Fruit fly (Drosophila melanogaster) whole organism, pupa: ENCODE measurements around the gene CG33523.

Experiments
- CG10348 ChIP-seq: fragments of 200-800 bp; sonication (Bioruptor generic); IDR thresholded peaks from 2 replicates; pipeline ENCODE4 v1.3.6; 2022; ENCODE audit warnings: missing biosample characterization, missing genetic modification characterization
- CG13204 ChIP-seq: fragments of 200-800 bp; sonication (Bioruptor generic); optimal IDR thresholded peaks from 2 replicates; lab custom pipeline; 2018; ENCODE audit warnings: missing biosample characterization, mild to moderate bottlenecking, missing genetic modification characterization, moderate library complexity
- CG14655 ChIP-seq: fragments of 200-800 bp; sonication (Bioruptor generic); optimal IDR thresholded peaks from 3 replicates; lab custom pipeline; 2017; ENCODE audit warnings: mild to moderate bottlenecking, missing biosample characterization, missing genetic modification reagents, missing genetic modification characterization
- CG15710 ChIP-seq: fragments of 200-800 bp; sonication (Bioruptor generic); optimal IDR thresholded peaks from 2 replicates; lab custom pipeline; 2018; ENCODE audit warnings: missing biosample characterization, mild to moderate bottlenecking, missing genetic modification characterization, moderate library complexity
- CG32121 ChIP-seq: fragments of 200-800 bp; sonication (Bioruptor generic); IDR thresholded peaks from 2 replicates; pipeline ENCODE4 v1.3.6; 2022; ENCODE audit warnings: missing biosample characterization, missing genetic modification characterization
- CG34367 ChIP-seq: fragments of 200-800 bp; sonication (Bioruptor generic); optimal IDR thresholded peaks from 2 replicates; lab custom pipeline; 2018; ENCODE audit warnings: missing biosample characterization, mild to moderate bottlenecking, missing genetic modification characterization
- CG4496 ChIP-seq: fragments of 200-800 bp; sonication (Bioruptor generic); IDR thresholded peaks from 3 replicates; pipeline ENCODE4 v1.3.6; 2022; ENCODE audit warnings: missing biosample characterization, missing genetic modification characterization
- CG8159 ChIP-seq: fragments of 200-800 bp; sonication (Bioruptor generic); optimal IDR thresholded peaks from 3 replicates; lab custom pipeline; 2018; ENCODE audit warnings: missing biosample characterization, mild to moderate bottlenecking, missing genetic modification characterization, moderate library complexity
- CG8301 ChIP-seq: fragments of 200-800 bp; sonication (Bioruptor generic); optimal IDR thresholded peaks from 2 replicates; lab custom pipeline; 2018; ENCODE audit warnings: missing biosample characterization, mild to moderate bottlenecking, missing genetic modification characterization
- CG9948 ChIP-seq: fragments of 200-800 bp; sonication (Bioruptor generic); optimal IDR thresholded peaks from 2 replicates; lab custom pipeline; 2018; ENCODE audit warnings: missing biosample characterization, mild to moderate bottlenecking, missing genetic modification characterization, moderate library complexity
- D1 ChIP-seq: fragments of 200-800 bp; sonication (Bioruptor generic); optimal IDR thresholded peaks from 2 replicates; lab custom pipeline; 2018; ENCODE audit warnings: missing biosample characterization, mild to moderate bottlenecking, missing genetic modification characterization, moderate library complexity
- Snoo ChIP-seq: fragments of 200-800 bp; sonication (Bioruptor generic); optimal IDR thresholded peaks from 3 replicates; lab custom pipeline; 2017; ENCODE audit warnings: missing biosample characterization, mild to moderate bottlenecking, missing genetic modification characterization, inconsistent platforms
- fd96Ca ChIP-seq: fragments of 200-800 bp; sonication (Bioruptor generic); IDR thresholded peaks from 3 replicates; pipeline ENCODE4 v1.3.6; 2022; ENCODE audit warnings: missing biosample characterization, missing genetic modification characterization
- rn ChIP-seq: fragments of 200-800 bp; sonication (Bioruptor generic); IDR thresholded peaks from 2 replicates; pipeline ENCODE4 v1.3.6; 2022; ENCODE audit warnings: missing biosample characterization, missing genetic modification characterization

- no peak for TF ChIP-seq Snoo (tag; lab: Kevin White, UChicago)
- no peak for TF ChIP-seq CG8301 (tag; lab: Kevin White, UChicago)
- TF ChIP-seq D1 (tag; lab: Kevin White, UChicago), result no peak
- TF ChIP-seq CG13204 (GFP tag; lab: Kevin White, UChicago), result no peak
- TF ChIP-seq CG32121, result no peak
- TF ChIP-seq fd96Ca (GFP tag; lab: Robert Waterston, UW), result no peak
- no peak for TF ChIP-seq CG4496 (GFP tag; lab: Robert Waterston, UW)
- no peak for TF ChIP-seq CG8159
- no peak for TF ChIP-seq CG10348 (GFP tag; lab: Robert Waterston, UW)
- no peak for TF ChIP-seq CG34367 (tag; lab: Kevin White, UChicago)
- TF ChIP-seq CG14655, result no peak
- no peak for TF ChIP-seq rn
- no peak for TF ChIP-seq CG15710 (tag; lab: Kevin White, UChicago)
- TF ChIP-seq CG9948 (tag; lab: Kevin White, UChicago), result no peak
Measured at dm6 chr3L:5907077-5907476, 16.6 kb upstream of the CG33523 start, which contains the start of gene CG13288.
